Fruit fly (Drosophila melanogaster) whole organism, embryonic: ENCODE measurements around the gene SPH93.

Source experiments
- Ada2b ChIP-seq: fragments of 200-800 bp; sonication (Bioruptor generic); IDR thresholded peaks from 2 replicates; pipeline ENCODE4 v1.3.6; 2022; ENCODE audit warnings: missing biosample characterization, missing genetic modification characterization
- Aef1 ChIP-seq: fragments of 200-800 bp; sonication (Bioruptor generic); IDR thresholded peaks from 3 replicates; pipeline ENCODE4 v1.3.6; 2022; ENCODE audit warnings: missing biosample characterization, missing genetic modification characterization
- Asciz ChIP-seq: fragments of 200-800 bp; sonication (Bioruptor generic); optimal IDR thresholded peaks from 2 replicates; lab custom pipeline; 2017; ENCODE audit warnings: missing biosample characterization, mild to moderate bottlenecking, missing genetic modification characterization, missing genetic modification reagents
- C15 ChIP-seq: fragments of 200-800 bp; sonication (Bioruptor generic); IDR thresholded peaks from 3 replicates; pipeline ENCODE4 v1.3.6; 2022; ENCODE audit warnings: missing biosample characterization, missing genetic modification characterization
- CG1024 ChIP-seq: fragments of 200-800 bp; sonication (Bioruptor generic); IDR thresholded peaks from 2 replicates; pipeline ENCODE4 v1.3.6; 2022; ENCODE audit warnings: missing biosample characterization, missing genetic modification characterization
- CG10267 ChIP-seq: fragments of 200-800 bp; sonication (Bioruptor generic); optimal IDR thresholded peaks from 2 replicates; lab custom pipeline; 2018; ENCODE audit warnings: missing biosample characterization, mild to moderate bottlenecking, missing genetic modification characterization, moderate library complexity
- CG10565 ChIP-seq: fragments of 200-800 bp; sonication (Bioruptor generic); optimal IDR thresholded peaks from 3 replicates; lab custom pipeline; 2016; ENCODE audit warnings: missing biosample characterization, mild to moderate bottlenecking, missing genetic modification characterization
- CG11093 ChIP-seq: fragments of 200-800 bp; sonication (Bioruptor generic); IDR thresholded peaks from 3 replicates; pipeline ENCODE4 v1.3.6; 2022; ENCODE audit warnings: missing biosample characterization, missing genetic modification characterization
- CG12236 ChIP-seq: fragments of 200-800 bp; sonication (Bioruptor generic); optimal IDR thresholded peaks from 2 replicates; lab custom pipeline; 2016; ENCODE audit warnings: missing biosample characterization, missing genetic modification characterization
- CG12299 ChIP-seq: fragments of 200-800 bp; sonication (Bioruptor generic); optimal IDR thresholded peaks from 2 replicates; lab custom pipeline; 2018; ENCODE audit warnings: missing biosample characterization, mild to moderate bottlenecking, missing genetic modification characterization
- CG12769 ChIP-seq: fragments of 200-800 bp; sonication (Bioruptor generic); optimal IDR thresholded peaks from 2 replicates; lab custom pipeline; 2019; ENCODE audit warnings: missing biosample characterization, mild to moderate bottlenecking, missing genetic modification characterization, moderate library complexity
- CG17359 ChIP-seq: fragments of 200-800 bp; sonication (Bioruptor generic); optimal IDR thresholded peaks from 3 replicates; lab custom pipeline; 2018; ENCODE audit warnings: missing biosample characterization, mild to moderate bottlenecking, missing genetic modification characterization, moderate library complexity
- CG17361 ChIP-seq: fragments of 200-800 bp; sonication (Bioruptor generic); IDR thresholded peaks from 3 replicates; pipeline ENCODE4 v1.3.6; 2022; ENCODE audit warnings: missing biosample characterization, missing genetic modification characterization
- CG3065 ChIP-seq: fragments of 200-800 bp; sonication (Bioruptor generic); optimal IDR thresholded peaks from 2 replicates; lab custom pipeline; 2016; ENCODE audit warnings: missing biosample characterization, missing genetic modification characterization
- CG33557 ChIP-seq: fragments of 200-800 bp; sonication (Bioruptor generic); optimal IDR thresholded peaks from 2 replicates; lab custom pipeline; 2019; ENCODE audit warnings: missing biosample characterization, mild to moderate bottlenecking, missing genetic modification characterization, moderate library complexity
- CG3838 ChIP-seq: fragments of 200-800 bp; sonication (Bioruptor generic); optimal IDR thresholded peaks from 3 replicates; lab custom pipeline; 2016; ENCODE audit warnings: missing biosample characterization, missing genetic modification characterization
- CG4360 ChIP-seq: fragments of 200-800 bp; sonication (Bioruptor generic); IDR thresholded peaks from 2 replicates; pipeline ENCODE4 v1.3.6; 2022; ENCODE audit warnings: missing biosample characterization, missing genetic modification characterization
- CG4707 ChIP-seq: fragments of 200-800 bp; sonication (Bioruptor generic); optimal IDR thresholded peaks from 2 replicates; lab custom pipeline; 2018; ENCODE audit warnings: missing biosample characterization, mild to moderate bottlenecking, missing genetic modification characterization, moderate library complexity
- CG4730 ChIP-seq: fragments of 200-800 bp; sonication (Bioruptor generic); IDR thresholded peaks from 2 replicates; pipeline ENCODE4 v1.3.6; 2022; ENCODE audit warnings: missing biosample characterization, missing genetic modification characterization
- CG7963 ChIP-seq: fragments of 200-800 bp; sonication (Bioruptor generic); IDR thresholded peaks from 3 replicates; pipeline ENCODE4 v1.3.6; 2022; ENCODE audit warnings: missing biosample characterization, missing genetic modification characterization; ENCODE audit not compliant: partially characterized antibody
- CG9876 ChIP-seq: fragments of 200-800 bp; sonication (Bioruptor generic); optimal IDR thresholded peaks from 2 replicates; lab custom pipeline; 2016; ENCODE audit warnings: missing biosample characterization, missing genetic modification characterization
- CrebB ChIP-seq: fragments of 200-800 bp; sonication (Bioruptor generic); optimal IDR thresholded peaks from 3 replicates; lab custom pipeline; 2018; ENCODE audit warnings: missing biosample characterization, mild to moderate bottlenecking, missing genetic modification characterization
- E2f2 ChIP-seq: fragments of 200-800 bp; sonication (Bioruptor generic); IDR thresholded peaks from 2 replicates; pipeline ENCODE4 v1.3.6; 2022; ENCODE audit warnings: missing biosample characterization, missing genetic modification characterization
- Hmr ChIP-seq: fragments of 200-800 bp; sonication (Bioruptor generic); optimal IDR thresholded peaks from 3 replicates; lab custom pipeline; 2017; ENCODE audit warnings: mild to moderate bottlenecking, missing biosample characterization, missing genetic modification reagents, missing genetic modification characterization
- Kr ChIP-seq: fragments of 200-800 bp; sonication (Bioruptor generic); optimal IDR thresholded peaks from 2 replicates; lab custom pipeline; 2017; ENCODE audit warnings: missing biosample characterization, mild to moderate bottlenecking, missing genetic modification characterization
- PHDP ChIP-seq: fragments of 200-800 bp; sonication (Bioruptor generic); optimal IDR thresholded peaks from 3 replicates; lab custom pipeline; 2018; ENCODE audit warnings: missing biosample characterization, mild to moderate bottlenecking, missing genetic modification characterization, moderate library complexity
- Rx ChIP-seq: fragments of 200-800 bp; sonication (Bioruptor generic); IDR thresholded peaks from 2 replicates; pipeline ENCODE4 v1.3.6; 2022; ENCODE audit warnings: missing biosample characterization, missing genetic modification characterization
- Tbp ChIP-seq: fragments of >200 bp; optimal IDR thresholded peaks from 2 replicates; lab custom pipeline; 2018; ENCODE audit warnings: missing biosample characterization, missing genetic modification characterization
- cato ChIP-seq: fragments of 200-800 bp; sonication (Bioruptor generic); optimal IDR thresholded peaks from 2 replicates; lab custom pipeline; 2016; ENCODE audit warnings: missing biosample characterization, missing genetic modification characterization, borderline replicate concordance
- chif ChIP-seq, 2 experiments: fragments of 200-800 bp; sonication (Bioruptor generic); optimal IDR thresholded peaks; 3 replicates each; lab custom pipeline; 2016; ENCODE audit warnings: missing biosample characterization in 2 of 2, missing genetic modification characterization in 2 of 2
- ci ChIP-seq: fragments of 200-800 bp; sonication (Bioruptor generic); IDR thresholded peaks from 3 replicates; pipeline ENCODE4 v1.3.6; 2022; ENCODE audit warnings: missing biosample characterization, missing genetic modification characterization
- cwo ChIP-seq: fragments of 200-800 bp; sonication (Bioruptor generic); optimal IDR thresholded peaks from 3 replicates; lab custom pipeline; 2017; ENCODE audit warnings: missing biosample characterization, missing genetic modification characterization, mild to moderate bottlenecking, moderate library complexity, missing genetic modification reagents
- disco-r ChIP-seq: fragments of 200-800 bp; sonication (Bioruptor generic); optimal IDR thresholded peaks from 2 replicates; lab custom pipeline; 2016; ENCODE audit warnings: missing biosample characterization, missing genetic modification characterization
- esg ChIP-seq: fragments of 200-800 bp; sonication (Bioruptor generic); conservative IDR thresholded peaks from 2 replicates; pipeline ENCODE4 v1.3.6; 2022; ENCODE audit warnings: missing biosample characterization, missing genetic modification characterization
- exex ChIP-seq: fragments of 200-800 bp; sonication (Bioruptor generic); optimal IDR thresholded peaks from 4 replicates; lab custom pipeline; 2018; ENCODE audit warnings: missing biosample characterization, mild to moderate bottlenecking, missing genetic modification characterization, moderate library complexity
- gem ChIP-seq: fragments of 200-800 bp; sonication (Bioruptor generic); optimal IDR thresholded peaks from 2 replicates; lab custom pipeline; 2019; ENCODE audit warnings: missing biosample characterization, mild to moderate bottlenecking, missing genetic modification characterization, moderate library complexity
- kah ChIP-seq: fragments of 200-800 bp; sonication (Bioruptor generic); optimal IDR thresholded peaks from 2 replicates; lab custom pipeline; 2018; ENCODE audit warnings: missing biosample characterization, mild to moderate bottlenecking, missing genetic modification characterization
- lilli ChIP-seq: fragments of 200-800 bp; sonication (Bioruptor generic); optimal IDR thresholded peaks from 3 replicates; lab custom pipeline; 2016; ENCODE audit warnings: missing biosample characterization, missing genetic modification characterization
- maf-S ChIP-seq: fragments of 200-800 bp; sonication (Bioruptor generic); optimal IDR thresholded peaks from 2 replicates; lab custom pipeline; 2016; ENCODE audit warnings: missing biosample characterization, missing genetic modification characterization
- mam ChIP-seq: fragments of 200-800 bp; sonication (Bioruptor generic); optimal IDR thresholded peaks from 3 replicates; lab custom pipeline; 2016; ENCODE audit warnings: missing biosample characterization, missing genetic modification characterization
- mld ChIP-seq: fragments of 200-800 bp; sonication (Bioruptor generic); IDR thresholded peaks from 3 replicates; pipeline ENCODE4 v1.3.6; 2022; ENCODE audit warnings: missing biosample characterization, missing genetic modification characterization; ENCODE audit not compliant: partially characterized antibody
- oc ChIP-seq: fragments of 200-800 bp; sonication (Bioruptor generic); optimal IDR thresholded peaks from 2 replicates; lab custom pipeline; 2018; ENCODE audit warnings: missing biosample characterization, mild to moderate bottlenecking, missing genetic modification characterization, moderate library complexity
- sc ChIP-seq, 3 experiments: fragments of >200 bp in 2 of 3; fragments of 200-800 bp in 1 of 3; sonication (Bioruptor generic) in 1 of 3; optimal IDR thresholded peaks; 2 replicates in 2 of 3; 3 replicates in 1 of 3; lab custom pipeline; 2017; ENCODE audit warnings: mild to moderate bottlenecking in 1 of 3, missing biosample characterization in 1 of 3, missing genetic modification characterization in 1 of 3, missing genetic modification reagents in 1 of 3
- sd ChIP-seq: fragments of 200-800 bp; sonication (Bioruptor generic); optimal IDR thresholded peaks from 3 replicates; lab custom pipeline; 2018; ENCODE audit warnings: missing biosample characterization, mild to moderate bottlenecking, missing genetic modification characterization, moderate library complexity
- slp2 ChIP-seq: fragments of 200-800 bp; sonication (Bioruptor generic); optimal IDR thresholded peaks from 2 replicates; lab custom pipeline; 2016; ENCODE audit warnings: missing biosample characterization, missing genetic modification characterization
- ttk ChIP-seq: fragments of 200-800 bp; sonication (Bioruptor generic); IDR thresholded peaks from 2 replicates; pipeline ENCODE4 v2.1.2; 2022; ENCODE audit warnings: missing biosample characterization, missing genetic modification characterization
- twi ChIP-seq: fragments of 200-800 bp; optimal IDR thresholded peaks from 2 replicates; lab custom pipeline; 2019; ENCODE audit warnings: missing biosample characterization, mild to moderate bottlenecking, missing genetic modification characterization, moderate library complexity
- zf30C ChIP-seq: fragments of 200-800 bp; sonication (Bioruptor generic); optimal IDR thresholded peaks from 3 replicates; lab custom pipeline; 2018; ENCODE audit warnings: missing biosample characterization, mild to moderate bottlenecking, missing genetic modification characterization

SPH93 gene

DNA sequence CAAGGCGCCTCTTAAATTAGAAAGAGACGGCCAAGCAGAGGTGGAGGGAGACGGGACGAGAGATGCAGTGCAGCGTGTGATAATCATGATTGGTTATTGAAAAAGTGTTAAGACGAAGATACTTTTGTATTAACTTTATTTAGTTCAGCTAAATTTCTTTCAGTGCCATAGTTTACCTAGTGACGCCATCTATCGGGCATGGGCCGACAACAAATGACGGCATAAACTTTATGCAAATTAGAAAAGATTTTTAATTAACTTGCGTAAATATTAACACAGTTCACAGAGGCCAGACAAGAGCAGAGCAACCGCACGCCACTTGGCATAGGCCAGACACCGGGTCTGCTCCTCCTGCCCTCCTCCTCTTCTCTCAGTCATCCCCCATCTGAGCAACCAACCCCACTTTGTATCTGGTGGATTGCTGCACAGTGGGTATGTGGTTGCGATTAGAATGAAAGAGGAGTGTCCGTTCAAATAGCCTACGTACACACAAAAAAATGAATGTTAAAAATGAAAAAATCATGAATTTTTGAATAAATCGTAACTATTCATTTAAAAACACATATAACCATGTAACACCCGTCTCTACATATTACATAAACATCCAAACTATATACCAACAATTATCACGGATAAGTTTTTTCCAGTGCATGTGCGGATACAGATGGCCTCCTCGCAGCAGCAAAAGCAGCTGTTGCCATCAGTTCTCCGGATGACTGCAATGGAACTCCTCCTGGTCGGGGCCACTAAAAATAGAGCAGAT, 10.4 kb upstream of the SPH93 start (continued):
- TF ChIP-seq CG10267 (tag; lab: Kevin White, UChicago) (peak; percentile 79), lilli (GFP tag; lab: Kevin White, UChicago) (peak; percentile 76), CG33557 (GFP tag; lab: Kevin White, UChicago) (peak; percentile 60), esg (GFP tag; lab: Robert Waterston, UW) (peak; percentile 85), sd (tag; lab: Kevin White, UChicago) (no peak), cwo (GFP tag; lab: Kevin White, UChicago) (peak; percentile 78), CG17361 (GFP tag; lab: Robert Waterston, UW) (no peak; the same call in 1 of the 3 replicates), exex (tag; lab: Kevin White, UChicago) (peak; percentile 20), CG12236 (GFP tag; lab: Kevin White, UChicago) (peak; percentile 75), CG9876 (GFP tag; lab: Kevin White, UChicago) (peak; percentile 74), CG4730 (peak; percentile 30; the same call in 1 of the 2 replicates), twi (tag; lab: Kevin White, UChicago) (peak; percentile 87), CG1024 (GFP tag; lab: Robert Waterston, UW) (peak; percentile 75), disco-r (peak; percentile 44), E2f2 (GFP tag; lab: Robert Waterston, UW) (peak; percentile 53; the same call in 1 of the 2 replicates), ttk (GFP tag; lab: Robert Waterston, UW) (peak; percentile 73), Rx (GFP tag; lab: Robert Waterston, UW) (peak; percentile 69), Aef1 (GFP tag; lab: Robert Waterston, UW) (peak; percentile 70; the same call in 2 of the 3 replicates), slp2 (peak; percentile 69), Tbp (GFP tag; lab: Kevin White, UChicago) (no peak), Ada2b (GFP tag; lab: Robert Waterston, UW) (peak; percentile 68), PHDP (tag; lab: Kevin White, UChicago) (peak; percentile 86), CG3065 (GFP tag; lab: Kevin White, UChicago) (peak; percentile 20), CG12299 (tag; lab: Kevin White, UChicago) (peak; percentile 71), mam (GFP tag; lab: Kevin White, UChicago) (peak; percentile 82), CG3838 (GFP tag; lab: Kevin White, UChicago) (peak; percentile 40), zf30C (GFP tag; lab: Kevin White, UChicago) (peak; percentile 55), CG7963 (GFP tag; lab: Robert Waterston, UW) (no peak), mld (GFP tag; lab: Robert Waterston, UW) (no peak), CG4360 (GFP tag; lab: Robert Waterston, UW) (peak; percentile 51; the same call in 1 of the 2 replicates), CrebB (tag; lab: Kevin White, UChicago) (peak; percentile 75), CG10565 (GFP tag; lab: Kevin White, UChicago) (peak; percentile 7), Hmr (GFP tag; lab: Kevin White, UChicago) (peak; percentile 79), maf-S (GFP tag; lab: Kevin White, UChicago) (peak; percentile 56), ci (GFP tag; lab: Robert Waterston, UW) (peak; percentile 92), sc (optimal IDR thresholded peaks at IDR 0.05; lab: Kevin White, UChicago) (no peak), sc (GFP tag; optimal IDR thresholded peaks at IDR 0.05; lab: Kevin White, UChicago) (peak; percentile 73), C15 (GFP tag; lab: Robert Waterston, UW) (0 out of 3 replicates have a peak, but pooled peaks have one; percentile 43), CG11093 (GFP tag; lab: Robert Waterston, UW) (peak; percentile 59; the same call in 2 of the 3 replicates), CG4707 (GFP tag; lab: Kevin White, UChicago) (peak; percentile 76), gem (tag; lab: Kevin White, UChicago) (peak; percentile 91), kah (GFP tag; lab: Kevin White, UChicago) (peak; percentile 77), CG17359 (tag; lab: Kevin White, UChicago) (peak; percentile 88), chif (GFP tag; optimal IDR thresholded peaks at IDR 0.05; lab: Kevin White, UChicago) (peak; percentile 84), oc (peak; percentile 85), CG12769 (tag; lab: Kevin White, UChicago) (peak; percentile 86), Asciz (GFP tag; lab: Kevin White, UChicago) (peak; percentile 74), Kr (GFP tag; lab: Kevin White, UChicago) (no peak), cato (GFP tag; lab: Kevin White, UChicago) (peak; percentile 70)
